Fruit fly (Drosophila melanogaster): ENCODE results near the gene Tango14.

Gene Tango14

dm6 chr2L:1158519-1159319 is at the start of gene Tango14:
Gene Tango14 (plus strand): TSS chr2L:1158661.
- TF ChIP-seq CTCF (optimal IDR thresholded peaks at IDR 0.05) (no peak), CG8478 (optimal IDR thresholded peaks at IDR 0.05) (no peak)

dm6 chr2L:1112641-1113040 is 45.8 kb upstream of the Tango14 start, which contains the start of gene CG14340:
Gene CG14340 (plus strand): TSS chr2L:1112941.
- TF ChIP-seq CG8478 (optimal IDR thresholded peaks at IDR 0.05), result no peak
- TF ChIP-seq CTCF (optimal IDR thresholded peaks at IDR 0.05), result no peak

DNA sequence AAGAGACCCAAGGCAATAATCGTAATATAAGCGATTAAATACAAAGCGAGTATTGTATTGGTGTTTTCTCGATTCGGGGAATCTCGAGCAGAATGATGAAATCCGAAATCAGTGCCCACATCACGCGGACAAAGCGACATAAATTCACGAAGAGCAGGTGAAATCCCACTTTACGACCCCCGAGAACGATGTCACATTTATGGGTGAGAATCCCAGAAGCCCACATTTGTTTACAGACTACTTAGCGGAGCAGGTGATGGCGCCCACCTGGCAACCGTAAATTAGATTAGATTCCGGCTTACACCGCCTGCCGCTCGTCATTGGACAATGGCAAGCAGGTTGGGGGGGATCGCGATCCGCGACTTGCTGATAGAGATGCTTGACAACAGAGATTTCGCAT is 44.2 kb upstream of the Tango14 start:
- no peak for TF ChIP-seq CTCF (optimal IDR thresholded peaks at IDR 0.05)
- TF ChIP-seq CG8478 (optimal IDR thresholded peaks at IDR 0.05), result no peak

DNA sequence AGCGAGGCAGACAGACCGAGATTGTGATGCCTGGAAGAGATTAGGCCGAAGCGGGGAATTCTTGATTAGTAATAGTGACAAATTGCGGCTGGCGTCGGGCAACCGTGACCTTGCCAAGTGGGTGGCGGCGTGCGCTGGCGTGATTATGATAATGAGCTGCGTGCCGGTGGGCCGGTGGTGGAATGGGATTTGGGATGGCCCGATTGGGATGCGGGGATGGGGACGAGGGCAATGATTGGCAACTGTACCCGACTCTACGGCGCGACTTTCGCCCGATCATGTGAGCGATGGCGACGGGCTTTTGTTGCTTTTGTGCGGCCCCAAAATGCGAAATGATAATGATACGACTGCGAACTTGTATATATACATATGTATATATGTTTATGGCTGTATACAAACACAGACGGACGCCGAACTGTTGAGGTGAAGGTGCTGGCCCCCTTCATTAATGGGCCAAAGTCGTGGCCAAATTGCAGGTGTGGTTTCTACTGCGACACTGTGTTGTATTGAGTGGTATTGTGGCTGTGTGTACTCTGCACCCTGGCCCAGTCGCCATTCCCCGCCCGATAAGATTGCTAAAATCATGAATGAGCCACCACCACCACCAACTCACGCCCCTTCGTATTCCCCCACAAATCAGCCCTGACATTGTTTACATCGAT is 41.7 kb upstream of the Tango14 start:
- TF ChIP-seq CTCF (optimal IDR thresholded peaks at IDR 0.05) (no peak), CG8478 (optimal IDR thresholded peaks at IDR 0.05) (no peak)

DNA sequence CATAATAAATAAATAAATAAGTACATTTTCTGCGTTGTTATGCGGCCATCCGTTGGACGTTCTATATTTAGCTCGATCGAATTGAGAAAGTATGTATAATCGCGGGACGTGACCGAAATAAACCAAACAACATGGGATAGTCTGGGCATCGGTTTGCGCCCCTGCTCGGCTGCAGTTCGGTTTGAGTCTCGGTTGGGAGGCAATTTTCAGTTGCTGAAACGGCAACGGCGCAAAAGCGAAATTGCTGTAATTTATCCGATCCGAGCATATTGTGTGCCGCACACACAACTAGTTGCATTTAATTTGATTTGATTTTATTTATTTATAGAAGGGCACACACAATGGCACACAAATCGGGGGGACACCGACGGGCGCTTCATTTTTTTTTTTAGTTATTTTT is 40.3 kb upstream of the Tango14 start:
- TF ChIP-seq CTCF (optimal IDR thresholded peaks at IDR 0.05) (peak; percentile 11 to 51), CG8478 (optimal IDR thresholded peaks at IDR 0.05) (no peak)

dm6 chr2L:1118880-1119809 is 39.3 kb upstream of the Tango14 start:
- TF ChIP-seq CTCF (optimal IDR thresholded peaks at IDR 0.05) (no peak), CG8478 (optimal IDR thresholded peaks at IDR 0.05) (no peak)

dm6 chr2L:1120206-1120902 is 38.1 kb upstream of the Tango14 start:
- TF ChIP-seq CTCF (optimal IDR thresholded peaks at IDR 0.05) (no peak), CG8478 (optimal IDR thresholded peaks at IDR 0.05) (no peak)

dm6 chr2L:1121942-1122710 is 36.3 kb upstream of the Tango14 start:
- TF ChIP-seq CG8478 (optimal IDR thresholded peaks at IDR 0.05) (no peak), CTCF (optimal IDR thresholded peaks at IDR 0.05) (no peak)

dm6 chr2L:1122711-1122960 is 35.8 kb upstream of the Tango14 start:
- no peak for TF ChIP-seq CG8478 (optimal IDR thresholded peaks at IDR 0.05)
- no peak for TF ChIP-seq CTCF (optimal IDR thresholded peaks at IDR 0.05)

- TF ChIP-seq CTCF (optimal IDR thresholded peaks at IDR 0.05) (no peak), CG8478 (optimal IDR thresholded peaks at IDR 0.05) (no peak)
These were observed 35.2 kb upstream of the Tango14 start for dm6 chr2L:1123078-1123818.

DNA sequence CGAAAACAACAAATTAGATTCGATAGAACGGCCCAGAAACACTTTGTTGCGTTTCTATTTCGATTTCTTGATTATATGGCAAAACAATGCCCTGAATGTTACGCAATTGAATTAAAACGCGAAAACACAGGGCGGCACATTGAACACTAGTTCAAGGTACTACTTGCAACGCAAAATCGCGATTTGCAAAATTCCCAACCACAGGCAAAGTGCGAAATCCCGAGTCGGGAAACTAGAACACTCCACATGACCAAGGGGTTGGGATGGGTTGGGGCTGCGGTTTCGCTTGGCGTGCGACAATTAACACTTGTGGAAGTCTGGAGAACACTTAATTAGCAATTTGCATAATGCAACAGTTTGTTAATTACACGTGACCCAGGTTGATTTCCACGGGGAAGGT is 34.2 kb upstream of the Tango14 start:
- no peak for TF ChIP-seq CTCF (optimal IDR thresholded peaks at IDR 0.05)
- TF ChIP-seq CG8478 (optimal IDR thresholded peaks at IDR 0.05), result no peak

dm6 chr2L:1125437-1125836 is 33.0 kb upstream of the Tango14 start:
- TF ChIP-seq CG8478 (optimal IDR thresholded peaks at IDR 0.05) (no peak), CTCF (optimal IDR thresholded peaks at IDR 0.05) (no peak)

DNA sequence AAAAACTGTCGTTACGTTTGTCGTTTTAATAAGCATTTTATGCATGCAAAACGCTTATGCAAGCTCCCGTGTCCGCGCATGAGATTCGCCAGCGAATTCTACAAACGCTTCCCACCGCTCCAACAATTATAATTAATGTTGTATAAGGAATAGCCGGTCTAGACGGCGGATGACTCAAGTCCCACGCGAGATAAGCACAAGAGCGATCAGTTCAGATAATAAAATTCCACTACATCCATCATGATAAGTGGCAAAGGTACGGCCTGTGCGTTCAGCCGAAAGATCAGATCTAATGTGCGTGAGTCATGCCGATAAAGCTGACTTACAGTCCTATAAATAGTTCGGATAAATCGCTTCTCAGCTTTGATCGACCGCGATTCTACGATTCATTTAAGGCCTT is 31.9 kb upstream of the Tango14 start:
- no peak for TF ChIP-seq CG8478 (optimal IDR thresholded peaks at IDR 0.05)
- TF ChIP-seq CTCF (optimal IDR thresholded peaks at IDR 0.05), result no peak

Data from S2 (cell line).